Fruit fly (Drosophila melanogaster) S2 (cell line): ENCODE data around the gene CG12659.

Experiments used
- CG8478 ChIP-seq: fragments of >200 bp; optimal IDR thresholded peaks from 2 replicates; lab custom pipeline; 2018
- CTCF ChIP-seq, 2 experiments: fragments of >200 bp; optimal IDR thresholded peaks; 2 replicates each; lab custom pipeline; 2018

DNA sequence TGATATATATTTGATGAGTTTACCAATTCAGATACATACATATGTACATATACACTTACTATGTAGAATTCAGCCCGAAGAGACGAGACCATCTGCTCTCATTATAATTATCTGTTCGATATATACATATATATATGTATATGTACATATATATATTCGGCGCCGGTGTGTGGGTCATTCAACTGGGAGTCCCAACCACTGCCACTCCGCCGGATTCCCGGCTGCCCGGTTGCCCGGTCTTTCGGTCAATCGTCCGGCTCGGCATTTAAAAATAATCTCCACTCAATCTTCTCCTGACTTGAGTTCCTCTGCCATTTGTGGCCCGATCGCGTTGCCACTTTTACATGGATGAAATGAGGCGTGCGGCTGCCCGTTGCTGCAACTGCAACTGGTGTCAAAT, 14.9 kb downstream of the CG12659 start:
- TF ChIP-seq CTCF (optimal IDR thresholded peaks at IDR 0.05; lab: Kevin White, UChicago): no peak
- no peak for TF ChIP-seq CG8478
